Fruit fly (Drosophila melanogaster) whole organism, prepupa: ENCODE data around the gene CG14717.

Experiments used
- CG10631 ChIP-seq: fragments of 200-800 bp; sonication (Bioruptor generic); optimal IDR thresholded peaks from 2 replicates; lab custom pipeline; 2016; ENCODE audit warnings: missing biosample characterization, missing genetic modification characterization
- CG10669 ChIP-seq: fragments of 200-800 bp; sonication (Bioruptor generic); optimal IDR thresholded peaks from 3 replicates; lab custom pipeline; 2018; ENCODE audit warnings: missing biosample characterization, mild to moderate bottlenecking, missing genetic modification characterization, moderate library complexity
- CG11294 ChIP-seq: fragments of 200-800 bp; sonication (Bioruptor generic); IDR thresholded peaks from 2 replicates; pipeline ENCODE4 v1.3.6; 2022; ENCODE audit warnings: missing biosample characterization, missing genetic modification characterization
- CG11902 ChIP-seq: fragments of 200-800 bp; sonication (Bioruptor generic); optimal IDR thresholded peaks from 3 replicates; lab custom pipeline; 2016; ENCODE audit warnings: missing biosample characterization, missing genetic modification characterization
- CG15336 ChIP-seq: fragments of 200-800 bp; sonication (Bioruptor generic); IDR thresholded peaks from 2 replicates; pipeline ENCODE4 v1.3.6; 2022; ENCODE audit warnings: missing biosample characterization, missing genetic modification characterization
- CG3032 ChIP-seq: fragments of 200-800 bp; optimal IDR thresholded peaks from 2 replicates; lab custom pipeline; 2019; ENCODE audit warnings: missing biosample characterization, mild to moderate bottlenecking, missing genetic modification characterization, moderate library complexity
- CG32006 ChIP-seq: fragments of 200-800 bp; sonication (Bioruptor generic); optimal IDR thresholded peaks from 3 replicates; lab custom pipeline; 2017; ENCODE audit warnings: missing biosample characterization, mild to moderate bottlenecking, missing genetic modification characterization
- CG34406 ChIP-seq: fragments of 200-800 bp; sonication (Bioruptor generic); optimal IDR thresholded peaks from 3 replicates; lab custom pipeline; 2016; ENCODE audit warnings: missing biosample characterization, missing genetic modification characterization
- CG3919 ChIP-seq: fragments of 200-800 bp; sonication (Bioruptor generic); optimal IDR thresholded peaks from 3 replicates; lab custom pipeline; 2016; ENCODE audit warnings: missing biosample characterization, missing genetic modification characterization
- CG4318 ChIP-seq: fragments of 200-800 bp; sonication (Bioruptor generic); optimal IDR thresholded peaks from 3 replicates; lab custom pipeline; 2017; ENCODE audit warnings: missing biosample characterization, mild to moderate bottlenecking, missing genetic modification characterization
- CG6276 ChIP-seq: fragments of 200-800 bp; sonication (Bioruptor generic); optimal IDR thresholded peaks from 2 replicates; lab custom pipeline; 2017; ENCODE audit warnings: missing biosample characterization, mild to moderate bottlenecking, missing genetic modification characterization
- CG6792 ChIP-seq: fragments of 200-800 bp; sonication (Bioruptor generic); optimal IDR thresholded peaks from 3 replicates; lab custom pipeline; 2016; ENCODE audit warnings: missing biosample characterization, missing genetic modification characterization
- CG8319 ChIP-seq: fragments of 200-800 bp; sonication (Bioruptor generic); optimal IDR thresholded peaks from 3 replicates; lab custom pipeline; 2016; ENCODE audit warnings: missing biosample characterization, missing genetic modification characterization
- Eip75B ChIP-seq: fragments of 200-800 bp; sonication (Bioruptor generic); optimal IDR thresholded peaks from 3 replicates; lab custom pipeline; 2016; ENCODE audit warnings: missing biosample characterization, missing genetic modification characterization
- Eip78C ChIP-seq: fragments of 200-800 bp; sonication (Bioruptor generic); peaks from one replicate; lab custom pipeline; 2016; ENCODE audit warnings: missing biosample characterization, missing genetic modification characterization
- Ets21C ChIP-seq: fragments of 200-800 bp; sonication (Bioruptor generic); optimal IDR thresholded peaks from 3 replicates; lab custom pipeline; 2016; ENCODE audit warnings: missing biosample characterization, missing genetic modification characterization
- Gug ChIP-seq: fragments of 200-800 bp; sonication (Bioruptor generic); IDR thresholded peaks from 2 replicates; pipeline ENCODE4 v1.3.6; 2022; ENCODE audit warnings: missing biosample characterization, missing genetic modification characterization
- Hr38 ChIP-seq: sonication (Bioruptor generic); optimal IDR thresholded peaks from 2 replicates; lab custom pipeline; 2016; ENCODE audit warnings: missing biosample characterization, missing genetic modification characterization
- Hr39 ChIP-seq: fragments of 200-800 bp; sonication (Bioruptor generic); optimal IDR thresholded peaks from 2 replicates; lab custom pipeline; 2016; ENCODE audit warnings: missing biosample characterization, missing genetic modification characterization
- Hr4 ChIP-seq: fragments of 200-800 bp; sonication (Bioruptor generic); optimal IDR thresholded peaks from 3 replicates; lab custom pipeline; 2016; ENCODE audit warnings: missing biosample characterization, missing genetic modification characterization
- Lpt ChIP-seq: fragments of 200-800 bp; sonication (Bioruptor generic); optimal IDR thresholded peaks from 3 replicates; lab custom pipeline; 2016; ENCODE audit warnings: missing biosample characterization, missing genetic modification characterization
- Met ChIP-seq: fragments of 200-800 bp; sonication (Bioruptor generic); optimal IDR thresholded peaks from 3 replicates; lab custom pipeline; 2016; ENCODE audit warnings: missing biosample characterization, missing genetic modification characterization
- OdsH ChIP-seq: fragments of 200-800 bp; sonication (Bioruptor generic); optimal IDR thresholded peaks from 3 replicates; lab custom pipeline; 2016; ENCODE audit warnings: missing biosample characterization, missing genetic modification characterization
- Sox102F ChIP-seq: fragments of 200-800 bp; sonication (Bioruptor generic); optimal IDR thresholded peaks from 2 replicates; lab custom pipeline; 2016; ENCODE audit warnings: missing biosample characterization, mild to moderate bottlenecking, missing genetic modification characterization
- Sox14 ChIP-seq: fragments of 200-800 bp; sonication (Bioruptor generic); optimal IDR thresholded peaks from 3 replicates; lab custom pipeline; 2016; ENCODE audit warnings: missing biosample characterization, missing genetic modification characterization
- Sox15 ChIP-seq: fragments of 200-800 bp; sonication (Bioruptor generic); optimal IDR thresholded peaks from 3 replicates; lab custom pipeline; 2016; ENCODE audit warnings: missing biosample characterization, missing genetic modification characterization
- achi ChIP-seq: fragments of 200-800 bp; sonication (Bioruptor generic); optimal IDR thresholded peaks from 3 replicates; lab custom pipeline; 2016; ENCODE audit warnings: missing biosample characterization, missing genetic modification characterization
- acj6 ChIP-seq: fragments of 200-800 bp; sonication (Bioruptor generic); optimal IDR thresholded peaks from 3 replicates; lab custom pipeline; 2016; ENCODE audit warnings: missing biosample characterization, missing genetic modification characterization
- cyc ChIP-seq: fragments of 200-800 bp; sonication (Bioruptor generic); optimal IDR thresholded peaks from 3 replicates; lab custom pipeline; 2016; ENCODE audit warnings: missing biosample characterization, missing genetic modification characterization
- dsx ChIP-seq: fragments of 200-800 bp; optimal IDR thresholded peaks from 3 replicates; lab custom pipeline; 2019; ENCODE audit warnings: missing biosample characterization, mild to moderate bottlenecking, missing genetic modification characterization, moderate library complexity; ENCODE audit not compliant: poor library complexity, severe bottlenecking
- eg ChIP-seq: fragments of 200-800 bp; sonication (Bioruptor generic); IDR thresholded peaks from 3 replicates; pipeline ENCODE4 v1.3.6; 2022; ENCODE audit warnings: missing biosample characterization, missing genetic modification characterization
- fd59A ChIP-seq: fragments of 200-800 bp; sonication (Bioruptor generic); optimal IDR thresholded peaks from 2 replicates; lab custom pipeline; 2017; ENCODE audit warnings: missing biosample characterization, mild to moderate bottlenecking, missing genetic modification characterization, missing genetic modification reagents
- fd85E ChIP-seq: fragments of 200-800 bp; sonication (Bioruptor generic); optimal IDR thresholded peaks from 3 replicates; lab custom pipeline; 2016; ENCODE audit warnings: missing biosample characterization, missing genetic modification characterization
- lz ChIP-seq: fragments of 200-800 bp; sonication (Bioruptor generic); optimal IDR thresholded peaks from 3 replicates; lab custom pipeline; 2016; ENCODE audit warnings: missing biosample characterization, missing genetic modification characterization
- pdm3 ChIP-seq: fragments of 200-800 bp; sonication (Bioruptor generic); optimal IDR thresholded peaks from 3 replicates; lab custom pipeline; 2016; ENCODE audit warnings: missing biosample characterization, missing genetic modification characterization
- salr ChIP-seq, 2 experiments: fragments of 200-800 bp; sonication (Bioruptor generic); optimal IDR thresholded peaks; 3 replicates each; lab custom pipeline; 2016 to 2018; ENCODE audit warnings: missing biosample characterization in 2 of 2, missing genetic modification characterization in 2 of 2, mild to moderate bottlenecking in 1 of 2
- spab ChIP-seq: fragments of 200-800 bp; sonication (Bioruptor generic); optimal IDR thresholded peaks from 2 replicates; lab custom pipeline; 2017; ENCODE audit warnings: missing biosample characterization, mild to moderate bottlenecking, missing genetic modification characterization, missing genetic modification reagents
- ss ChIP-seq, 2 experiments: fragments of 200-800 bp; sonication (Bioruptor generic); optimal IDR thresholded peaks; 2 replicates in 1 of 2; 3 replicates in 1 of 2; lab custom pipeline; 2017 to 2018; ENCODE audit warnings: mild to moderate bottlenecking in 2 of 2, missing biosample characterization in 2 of 2, missing genetic modification characterization in 2 of 2, moderate library complexity in 1 of 2
- svp ChIP-seq: fragments of 200-800 bp; sonication (Bioruptor generic); peaks from one replicate; lab custom pipeline; 2016; ENCODE audit warnings: missing biosample characterization, missing genetic modification characterization
- topi ChIP-seq: fragments of 200-800 bp; sonication (Bioruptor generic); optimal IDR thresholded peaks from 3 replicates; lab custom pipeline; 2016; ENCODE audit warnings: missing biosample characterization, missing genetic modification characterization
- vri ChIP-seq: fragments of 200-800 bp; sonication (Bioruptor generic); optimal IDR thresholded peaks from 3 replicates; lab custom pipeline; 2016; ENCODE audit warnings: missing biosample characterization, mild to moderate bottlenecking, missing genetic modification characterization

Gene CG14717

DNA sequence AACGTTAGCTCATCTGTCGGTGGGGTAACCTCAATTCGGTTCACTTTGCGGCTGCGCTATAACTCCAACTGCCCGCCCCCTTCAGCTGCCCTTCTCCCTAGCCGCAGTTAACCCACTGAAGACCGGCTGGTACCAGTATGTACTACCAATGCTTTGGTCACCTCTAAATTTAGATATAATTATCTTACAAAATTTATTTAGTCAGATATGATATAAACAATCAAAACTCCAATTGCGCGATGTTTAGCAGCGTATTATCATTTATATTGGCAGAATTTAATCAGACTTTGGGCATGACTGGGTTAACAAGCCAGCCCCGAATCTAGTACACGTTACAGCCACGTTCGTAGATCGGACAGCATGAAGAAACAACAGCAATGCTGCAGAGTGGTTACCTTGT, 34.6 kb upstream of the CG14717 start (continued):
- peak; percentile 43 for TF ChIP-seq OdsH (GFP tag; lab: Kevin White, UChicago)
- TF ChIP-seq Sox102F (GFP tag; lab: Kevin White, UChicago) = peak; percentile 5
- TF ChIP-seq fd85E (GFP tag; lab: Kevin White, UChicago) = no peak
- peak; percentile 57 for TF ChIP-seq CG10669 (GFP tag; lab: Kevin White, UChicago)
- no peak for TF ChIP-seq Eip75B (GFP tag; lab: Kevin White, UChicago)
- TF ChIP-seq cyc (GFP tag; lab: Kevin White, UChicago) = peak; percentile 8
- TF ChIP-seq CG4318 (GFP tag; lab: Kevin White, UChicago) = peak; percentile 34
- peak; percentile 70 for TF ChIP-seq svp
- TF ChIP-seq CG11902 (GFP tag; lab: Kevin White, UChicago) = peak; percentile 0
- no peak for TF ChIP-seq Ets21C (GFP tag; lab: Kevin White, UChicago)
- TF ChIP-seq CG3919 (GFP tag; lab: Kevin White, UChicago) = peak; percentile 51
- TF ChIP-seq vri (GFP tag; lab: Kevin White, UChicago) = no peak
- peak; percentile 38 for TF ChIP-seq fd59A (GFP tag; lab: Kevin White, UChicago)
- no peak for TF ChIP-seq Hr38 (GFP tag; lab: Kevin White, UChicago)
- TF ChIP-seq CG10631 = peak; percentile 43
- peak; percentile 55 for TF ChIP-seq dsx (GFP tag; lab: Kevin White, UChicago)
- TF ChIP-seq CG6792 = peak; percentile 32
- peak in 1 of 2 experiments; percentile 3 for TF ChIP-seq salr (GFP tag; optimal IDR thresholded peaks at IDR 0.05; lab: Kevin White, UChicago)
- peak; percentile 32 for TF ChIP-seq Met (GFP tag; lab: Kevin White, UChicago)
- TF ChIP-seq CG11294 (GFP tag; lab: Robert Waterston, UW) = peak; percentile 26; the same call in 1 of the 2 replicates
- peak; percentile 37 for TF ChIP-seq Sox14
- TF ChIP-seq ss (GFP tag; optimal IDR thresholded peaks at IDR 0.05; lab: Kevin White, UChicago) = peak; percentile 30 to 51
- TF ChIP-seq Eip78C = peak; percentile 91

dm6 chr3R:11662617-11663016, 33.7 kb upstream of the CG14717 start:
- TF ChIP-seq OdsH (GFP tag; lab: Kevin White, UChicago) (no peak), Hr39 (no peak), Eip78C (no peak), topi (GFP tag; lab: Kevin White, UChicago) (no peak), eg (GFP tag; lab: Robert Waterston, UW) (peak; percentile 50; the same call in 2 of the 3 replicates), Lpt (GFP tag; lab: Kevin White, UChicago) (no peak), CG32006 (GFP tag; lab: Kevin White, UChicago) (peak; percentile 33), Met (GFP tag; lab: Kevin White, UChicago) (no peak), vri (GFP tag; lab: Kevin White, UChicago) (no peak), Ets21C (GFP tag; lab: Kevin White, UChicago) (no peak), Hr4 (GFP tag; lab: Kevin White, UChicago) (peak; percentile 18), CG6276 (peak; percentile 20), CG15336 (peak; percentile 64)
- TF ChIP-seq, all 60 proteins: peak for 5

- TF ChIP-seq CG10669 (GFP tag; lab: Kevin White, UChicago) = peak; percentile 15
- no peak for TF ChIP-seq Gug
- TF ChIP-seq lz (GFP tag; lab: Kevin White, UChicago) = no peak
- 0 out of 2 replicates have a peak, but pooled peaks have one; percentile 17 for TF ChIP-seq CG15336
- TF ChIP-seq Eip78C = peak; percentile 69
- peak; percentile 3 for TF ChIP-seq CG34406 (GFP tag; lab: Kevin White, UChicago)
- TF ChIP-seq Sox15 = no peak
- peak; percentile 29 for TF ChIP-seq pdm3 (GFP tag; lab: Kevin White, UChicago)
- TF ChIP-seq Lpt (GFP tag; lab: Kevin White, UChicago) = no peak
- no peak for TF ChIP-seq Eip75B (GFP tag; lab: Kevin White, UChicago)
- TF ChIP-seq CG11294 (GFP tag; lab: Robert Waterston, UW) = no peak
- TF ChIP-seq achi (GFP tag; lab: Kevin White, UChicago) = no peak
- no peak for TF ChIP-seq CG10631
- TF ChIP-seq CG8319 (GFP tag; lab: Kevin White, UChicago) = no peak
- peak; percentile 26 for TF ChIP-seq CG3032 (tag; lab: Kevin White, UChicago)
- peak; percentile 33 for TF ChIP-seq CG3919 (GFP tag; lab: Kevin White, UChicago)
- no peak for TF ChIP-seq acj6 (GFP tag; lab: Kevin White, UChicago)
- TF ChIP-seq OdsH (GFP tag; lab: Kevin White, UChicago) = peak; percentile 15
- TF ChIP-seq ss (GFP tag; optimal IDR thresholded peaks at IDR 0.05; lab: Kevin White, UChicago) = peak in 1 of 2 experiments; percentile 37
- peak; percentile 10 for TF ChIP-seq spab
- TF ChIP-seq dsx (GFP tag; lab: Kevin White, UChicago) = no peak
Measured at dm6 chr3R:11663441-11663840, 32.9 kb upstream of the CG14717 start.
